Worm (Caenorhabditis elegans) whole organism, midembryonic: ENCODE measurements around the gene nkcc-1.

ENCODE experiments used
- T22C8.4 ChIP-seq: fragments of 200-800 bp; sonication (Bioruptor generic); IDR thresholded peaks from 2 replicates; pipeline ENCODE4 v1.3.6; 2022; ENCODE audit warnings: missing genetic modification characterization, missing compliant biosample characterization
- ref-1 ChIP-seq: fragments of 200-800 bp; sonication (Bioruptor generic); conservative IDR thresholded peaks from 2 replicates; pipeline ENCODE4 v1.3.6; 2022; ENCODE audit warnings: missing genetic modification reagents, missing genetic modification characterization, missing compliant biosample characterization
- ztf-23 ChIP-seq: fragments of 200-800 bp; sonication (Bioruptor generic); IDR thresholded peaks from 2 replicates; pipeline ENCODE4 v1.3.6; 2022; ENCODE audit warnings: missing genetic modification reagents, missing genetic modification characterization, missing compliant biosample characterization

- TF ChIP-seq ztf-23 (GFP tag; lab: Robert Waterston, UW) (no peak), T22C8.4 (GFP tag; lab: Robert Waterston, UW) (no peak), ref-1 (GFP tag; lab: Robert Waterston, UW) (no peak)
These were observed 9.5 kb downstream of the nkcc-1 start for ce11 chrIV:14114357-14114756.
